Worm (Caenorhabditis elegans): Measurements from ENCODE around the gene nspa-2.

DNA sequence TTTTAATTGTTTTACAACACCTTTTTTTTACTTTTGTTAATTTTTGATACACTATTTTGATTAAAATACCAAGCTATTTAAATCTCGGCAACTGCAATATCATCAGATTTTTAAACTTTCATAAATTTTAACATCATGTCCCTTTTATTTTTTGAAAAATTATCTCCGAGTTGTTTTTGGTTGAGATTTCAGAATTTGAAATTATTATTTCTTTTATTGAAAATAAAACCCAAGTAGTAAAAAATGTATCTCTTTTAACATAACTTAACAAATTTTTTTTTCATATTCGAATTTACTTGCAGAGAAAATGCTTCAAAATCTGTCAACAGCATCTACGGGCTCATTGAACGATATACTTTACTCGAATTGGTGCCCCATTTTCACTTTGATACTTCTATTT is 24.7 kb downstream of the nspa-2 start, which contains the start of gene H12D21.11:
- TF ChIP-seq lin-15B (tag; optimal IDR thresholded peaks at IDR 0.05) (no peak), ceh-90 (tag; optimal IDR thresholded peaks at IDR 0.05) (no peak), alr-1 (tag; optimal IDR thresholded peaks at IDR 0.05; ENCODE audit: borderline replicate concordance) (no peak), C16A3.4 (tag; optimal IDR thresholded peaks at IDR 0.05) (no peak)

Measured in whole organism, L1 larva.